Fruit fly (Drosophila melanogaster): Measurements from ENCODE around the gene twin.

Gene twin

DNA sequence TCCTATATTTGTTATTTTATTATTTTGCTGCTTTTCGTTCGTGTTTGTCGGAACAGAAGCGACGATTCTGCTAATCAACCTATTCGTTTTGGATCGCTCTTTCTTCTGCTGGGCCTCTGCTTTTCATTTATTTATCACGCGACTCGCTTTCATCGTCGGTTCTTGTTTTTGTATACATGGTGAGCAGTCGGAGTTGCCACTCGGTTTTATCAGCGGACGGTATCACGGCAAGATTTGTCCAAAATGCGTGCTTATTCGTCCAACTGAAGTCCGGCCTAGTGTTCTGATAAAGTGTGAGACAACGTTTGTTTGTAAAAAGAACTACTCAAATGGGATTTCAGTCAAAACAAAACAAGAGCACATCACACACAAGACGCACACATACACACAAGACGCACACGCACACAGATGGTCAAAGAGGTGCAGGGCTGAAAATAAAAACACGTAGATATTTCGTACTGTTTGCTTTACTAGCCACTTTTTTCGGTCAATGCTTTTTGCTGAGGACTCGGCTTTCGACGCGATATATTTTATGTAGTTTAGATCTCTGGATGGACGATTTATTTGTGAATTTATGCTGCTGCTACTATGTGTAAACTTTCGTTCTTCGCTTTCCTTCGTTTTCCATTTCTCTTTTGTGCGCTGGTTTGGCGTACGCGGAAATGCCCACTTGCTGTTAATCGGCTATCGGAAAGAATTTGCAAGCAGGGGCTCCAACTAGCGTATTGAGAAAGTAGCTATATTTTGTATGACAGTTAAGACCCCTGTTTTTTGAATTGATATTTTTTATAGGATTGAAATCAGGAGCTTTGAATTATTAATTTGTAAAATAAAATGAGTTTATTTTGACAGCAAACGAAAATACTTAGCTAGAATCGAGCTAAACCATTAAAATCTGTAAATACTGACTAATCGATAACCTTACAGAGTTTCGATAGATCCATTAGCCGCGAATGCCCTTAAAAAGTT is at the start of gene twin (continued):
- TF ChIP-seq Trl (optimal IDR thresholded peaks at IDR 0.05), result peak in 1 of 2 experiments; percentile 11
- peak; percentile 78 for TF ChIP-seq Trl (GFP tag; optimal IDR thresholded peaks at IDR 0.05)
- TF ChIP-seq CG1024 (GFP tag; IDR thresholded peaks at IDR 0.05), result no peak
- TF ChIP-seq mam (GFP tag; optimal IDR thresholded peaks at IDR 0.05), result peak; percentile 82
- TF ChIP-seq tll (GFP tag; optimal IDR thresholded peaks at IDR 0.05), result no peak
- TF ChIP-seq rib (GFP tag; IDR thresholded peaks at IDR 0.05), result peak; percentile 56
- TF ChIP-seq CG1792 (GFP tag; optimal IDR thresholded peaks at IDR 0.05), result peak; percentile 24
- no peak for TF ChIP-seq CG12219 (GFP tag; optimal IDR thresholded peaks at IDR 0.05)
- TF ChIP-seq CG31441 (GFP tag; IDR thresholded peaks at IDR 0.05), result no peak
- TF ChIP-seq run (tag; optimal IDR thresholded peaks at IDR 0.05), result no peak
- TF ChIP-seq CG11093 (GFP tag; IDR thresholded peaks at IDR 0.05), result no peak
- no peak for TF ChIP-seq CG11504 (tag; optimal IDR thresholded peaks at IDR 0.05)
- TF ChIP-seq kay (GFP tag; optimal IDR thresholded peaks at IDR 0.05), result peak; percentile 45
- TF ChIP-seq Asciz (GFP tag; optimal IDR thresholded peaks at IDR 0.05), result no peak
- TF ChIP-seq ewg (GFP tag; optimal IDR thresholded peaks at IDR 0.05), result peak; percentile 27
- TF ChIP-seq pros (GFP tag; optimal IDR thresholded peaks at IDR 0.05), result no peak
- peak; percentile 49 for TF ChIP-seq unpg (GFP tag; optimal IDR thresholded peaks at IDR 0.05)
- TF ChIP-seq kah (GFP tag; optimal IDR thresholded peaks at IDR 0.05), result no peak
- no peak for TF ChIP-seq CG14050 (GFP tag; IDR thresholded peaks at IDR 0.05)
- no peak for TF ChIP-seq CG6854 (GFP tag; optimal IDR thresholded peaks at IDR 0.05)
- no peak for TF ChIP-seq CG7271 (tag; optimal IDR thresholded peaks at IDR 0.05)
- peak; percentile 59; the same call in 1 of the 2 replicates for TF ChIP-seq Atf6 (GFP tag; IDR thresholded peaks at IDR 0.05)
- TF ChIP-seq sens-2 (GFP tag; IDR thresholded peaks at IDR 0.05), result no peak
- TF ChIP-seq CG32772 (GFP tag; IDR thresholded peaks at IDR 0.05), result no peak
- peak; percentile 39 for TF ChIP-seq gro (GFP tag; optimal IDR thresholded peaks at IDR 0.05)
- peak; percentile 15; the same call in 1 of the 2 replicates for TF ChIP-seq CG4360 (GFP tag; IDR thresholded peaks at IDR 0.05)
- peak; percentile 10 for TF ChIP-seq CG9876 (GFP tag; optimal IDR thresholded peaks at IDR 0.05)
- peak; percentile 3 for TF ChIP-seq CG1233 (GFP tag; optimal IDR thresholded peaks at IDR 0.05)
- TF ChIP-seq slbo (GFP tag; IDR thresholded peaks at IDR 0.05), result peak; percentile 80
- peak; percentile 55; the same call in 1 of the 2 replicates for TF ChIP-seq Bgb (GFP tag; IDR thresholded peaks at IDR 0.05; ENCODE audit: partially characterized antibody)
- TF ChIP-seq CG13123 (GFP tag; optimal IDR thresholded peaks at IDR 0.05), result no peak
- no peak for TF ChIP-seq cas (GFP tag; IDR thresholded peaks at IDR 0.05)
- no peak for TF ChIP-seq repo (GFP tag; optimal IDR thresholded peaks at IDR 0.05)
- TF ChIP-seq Dek (tag; optimal IDR thresholded peaks at IDR 0.05), result peak; percentile 54
- peak; percentile 63 for TF ChIP-seq Doc3 (GFP tag; IDR thresholded peaks at IDR 0.05; ENCODE audit: partially characterized antibody)
- TF ChIP-seq ro (GFP tag; IDR thresholded peaks at IDR 0.05), result no peak
- peak; percentile 57 for TF ChIP-seq CG3847 (GFP tag; IDR thresholded peaks at IDR 0.05)
- peak; percentile 64 for TF ChIP-seq CG30020 (tag; optimal IDR thresholded peaks at IDR 0.05)
- peak; percentile 60 for TF ChIP-seq maf-S (GFP tag; optimal IDR thresholded peaks at IDR 0.05)
- TF ChIP-seq Ets97D (GFP tag; optimal IDR thresholded peaks at IDR 0.05), result peak; percentile 79
- peak; percentile 77 for TF ChIP-seq CG13424 (tag; optimal IDR thresholded peaks at IDR 0.05)
- no peak for TF ChIP-seq Mrtf (GFP tag; IDR thresholded peaks at IDR 0.05)
- no peak for TF ChIP-seq yki (optimal IDR thresholded peaks at IDR 0.05)
- TF ChIP-seq CG30403 (GFP tag; optimal IDR thresholded peaks at IDR 0.05), result peak; percentile 74
- peak; percentile 14 for TF ChIP-seq emc (GFP tag; optimal IDR thresholded peaks at IDR 0.05)
- TF ChIP-seq Bteb2 (GFP tag; optimal IDR thresholded peaks at IDR 0.05), result peak; percentile 42
- no peak for TF ChIP-seq CG15479 (GFP tag; optimal IDR thresholded peaks at IDR 0.05)
- no peak for TF ChIP-seq CG10274 (GFP tag; optimal IDR thresholded peaks at IDR 0.05)
- peak; percentile 63 for TF ChIP-seq vvl (GFP tag; IDR thresholded peaks at IDR 0.05)
- TF ChIP-seq Spps (tag; optimal IDR thresholded peaks at IDR 0.05), result peak; percentile 54
